Fruit fly (Drosophila melanogaster) whole organism, embryonic: ENCODE measurements around the gene CG7579.

Source experiments
- ATbp ChIP-seq: fragments of 200-800 bp; sonication (Bioruptor generic); optimal IDR thresholded peaks from 2 replicates; lab custom pipeline; 2017; ENCODE audit warnings: missing biosample characterization, mild to moderate bottlenecking, missing genetic modification characterization, missing genetic modification reagents
- BtbVII ChIP-seq: fragments of 200-800 bp; sonication (Bioruptor generic); optimal IDR thresholded peaks from 3 replicates; lab custom pipeline; 2017; ENCODE audit warnings: missing biosample characterization, mild to moderate bottlenecking, missing genetic modification characterization
- CG10267 ChIP-seq: fragments of 200-800 bp; sonication (Bioruptor generic); optimal IDR thresholded peaks from 2 replicates; lab custom pipeline; 2018; ENCODE audit warnings: missing biosample characterization, mild to moderate bottlenecking, missing genetic modification characterization, moderate library complexity
- CG11456 ChIP-seq: fragments of 200-800 bp; sonication (Bioruptor generic); IDR thresholded peaks from 3 replicates; pipeline ENCODE4 v1.3.6; 2022; ENCODE audit warnings: missing biosample characterization, missing genetic modification characterization
- CG12769 ChIP-seq: fragments of 200-800 bp; sonication (Bioruptor generic); optimal IDR thresholded peaks from 2 replicates; lab custom pipeline; 2019; ENCODE audit warnings: missing biosample characterization, mild to moderate bottlenecking, missing genetic modification characterization, moderate library complexity
- CG13894 ChIP-seq: fragments of 200-800 bp; sonication (Bioruptor generic); optimal IDR thresholded peaks from 3 replicates; lab custom pipeline; 2018; ENCODE audit warnings: missing biosample characterization, mild to moderate bottlenecking, missing genetic modification characterization, moderate library complexity
- CG17359 ChIP-seq: fragments of 200-800 bp; sonication (Bioruptor generic); optimal IDR thresholded peaks from 3 replicates; lab custom pipeline; 2018; ENCODE audit warnings: missing biosample characterization, mild to moderate bottlenecking, missing genetic modification characterization, moderate library complexity
- CG17385 ChIP-seq: fragments of 200-800 bp; sonication (Bioruptor generic); optimal IDR thresholded peaks from 3 replicates; lab custom pipeline; 2018; ENCODE audit warnings: missing biosample characterization, mild to moderate bottlenecking, missing genetic modification characterization
- CG32767 ChIP-seq: fragments of 200-800 bp; sonication (Bioruptor generic); IDR thresholded peaks from 2 replicates; pipeline ENCODE4 v1.3.6; 2022; ENCODE audit warnings: missing biosample characterization, missing genetic modification characterization
- CG3847 ChIP-seq: fragments of 200-800 bp; sonication (Bioruptor generic); IDR thresholded peaks from 2 replicates; pipeline ENCODE4 v1.3.6; 2022; ENCODE audit warnings: missing biosample characterization, missing genetic modification characterization
- CG4707 ChIP-seq: fragments of 200-800 bp; sonication (Bioruptor generic); optimal IDR thresholded peaks from 2 replicates; lab custom pipeline; 2018; ENCODE audit warnings: missing biosample characterization, mild to moderate bottlenecking, missing genetic modification characterization, moderate library complexity
- CG6254 ChIP-seq: fragments of 200-800 bp; sonication (Bioruptor generic); optimal IDR thresholded peaks from 3 replicates; lab custom pipeline; 2017; ENCODE audit warnings: mild to moderate bottlenecking, missing biosample characterization, missing genetic modification reagents, missing genetic modification characterization
- CG6683 ChIP-seq: fragments of 200-800 bp; sonication (Bioruptor generic); optimal IDR thresholded peaks from 2 replicates; lab custom pipeline; 2017; ENCODE audit warnings: missing biosample characterization, mild to moderate bottlenecking, missing genetic modification characterization, missing genetic modification reagents
- CG7372 ChIP-seq: fragments of 200-800 bp; sonication (Bioruptor generic); IDR thresholded peaks from 2 replicates; pipeline ENCODE4 v1.3.6; 2022; ENCODE audit warnings: missing biosample characterization, missing genetic modification characterization
- CG9437 ChIP-seq: fragments of 200-800 bp; sonication (Bioruptor generic); optimal IDR thresholded peaks from 2 replicates; lab custom pipeline; 2018; ENCODE audit warnings: missing biosample characterization, mild to moderate bottlenecking, missing genetic modification characterization
- D19B ChIP-seq: fragments of 200-800 bp; sonication (Bioruptor generic); optimal IDR thresholded peaks from 2 replicates; lab custom pipeline; 2017; ENCODE audit warnings: missing biosample characterization, mild to moderate bottlenecking, missing genetic modification characterization
- Dbx ChIP-seq: fragments of 200-800 bp; sonication (Bioruptor generic); IDR thresholded peaks from 3 replicates; pipeline ENCODE4 v1.3.6; 2022; ENCODE audit warnings: missing biosample characterization, missing genetic modification characterization
- HHEX ChIP-seq: fragments of 200-800 bp; sonication (Bioruptor generic); optimal IDR thresholded peaks from 3 replicates; lab custom pipeline; 2017; ENCODE audit warnings: missing biosample characterization, mild to moderate bottlenecking, missing genetic modification characterization, missing genetic modification reagents
- Hand ChIP-seq: fragments of 200-800 bp; sonication (Bioruptor generic); optimal IDR thresholded peaks from 2 replicates; lab custom pipeline; 2017; ENCODE audit warnings: mild to moderate bottlenecking, missing biosample characterization, missing genetic modification reagents, missing genetic modification characterization
- HmgZ ChIP-seq: fragments of 200-800 bp; sonication (Bioruptor generic); optimal IDR thresholded peaks from 2 replicates; lab custom pipeline; 2018; ENCODE audit warnings: missing biosample characterization, mild to moderate bottlenecking, missing genetic modification characterization
- Hsf ChIP-seq: fragments of 200-800 bp; sonication (Bioruptor generic); optimal IDR thresholded peaks from 3 replicates; lab custom pipeline; 2016; ENCODE audit warnings: missing biosample characterization, missing genetic modification characterization
- Lhr ChIP-seq: fragments of 200-800 bp; sonication (Bioruptor generic); optimal IDR thresholded peaks from 3 replicates; lab custom pipeline; 2017; ENCODE audit warnings: mild to moderate bottlenecking, missing biosample characterization, missing genetic modification reagents, missing genetic modification characterization
- Opbp ChIP-seq: fragments of 200-800 bp; sonication (Bioruptor generic); IDR thresholded peaks from 3 replicates; pipeline ENCODE4 v1.3.6; 2022; ENCODE audit warnings: missing biosample characterization, missing genetic modification characterization; ENCODE audit not compliant: partially characterized antibody
- Ptx1 ChIP-seq: fragments of 200-800 bp; sonication (Bioruptor generic); IDR thresholded peaks from 2 replicates; pipeline ENCODE4 v1.3.6; 2022; ENCODE audit warnings: missing biosample characterization, missing genetic modification characterization
- Sox102F ChIP-seq: fragments of 200-800 bp; sonication (Bioruptor generic); optimal IDR thresholded peaks from 2 replicates; lab custom pipeline; 2018; ENCODE audit warnings: missing biosample characterization, mild to moderate bottlenecking, missing genetic modification characterization, moderate library complexity
- Usf ChIP-seq: fragments of 200-800 bp; sonication (Bioruptor generic); optimal IDR thresholded peaks from 2 replicates; lab custom pipeline; 2017; ENCODE audit warnings: missing genotype, missing biosample characterization, missing genetic modification characterization
- Xbp1 ChIP-seq: fragments of 200-800 bp; sonication (Bioruptor generic); optimal IDR thresholded peaks from 3 replicates; lab custom pipeline; 2016; ENCODE audit warnings: missing biosample characterization, mild to moderate bottlenecking, missing genetic modification characterization
- az2 ChIP-seq: fragments of 200-800 bp; sonication (Bioruptor generic); optimal IDR thresholded peaks from 3 replicates; lab custom pipeline; 2016; ENCODE audit warnings: missing biosample characterization, missing genetic modification characterization
- crol ChIP-seq: fragments of 200-800 bp; sonication (Bioruptor generic); IDR thresholded peaks from 2 replicates; pipeline ENCODE4 v1.3.6; 2022; ENCODE audit warnings: missing biosample characterization, missing genetic modification characterization
- dm ChIP-seq: fragments of 200-800 bp; sonication (Bioruptor generic); optimal IDR thresholded peaks from 3 replicates; lab custom pipeline; 2016; ENCODE audit warnings: missing biosample characterization, missing genetic modification characterization
- dmrt11E ChIP-seq: fragments of 200-800 bp; sonication (Bioruptor generic); optimal IDR thresholded peaks from 3 replicates; lab custom pipeline; 2018; ENCODE audit warnings: missing biosample characterization, mild to moderate bottlenecking, missing genetic modification characterization, moderate library complexity
- exex ChIP-seq: fragments of 200-800 bp; sonication (Bioruptor generic); optimal IDR thresholded peaks from 4 replicates; lab custom pipeline; 2018; ENCODE audit warnings: missing biosample characterization, mild to moderate bottlenecking, missing genetic modification characterization, moderate library complexity
- gcm ChIP-seq: fragments of 200-800 bp; sonication (Bioruptor generic); optimal IDR thresholded peaks from 2 replicates; lab custom pipeline; 2019; ENCODE audit warnings: missing biosample characterization, mild to moderate bottlenecking, missing genetic modification characterization, moderate library complexity
- gem ChIP-seq: fragments of 200-800 bp; sonication (Bioruptor generic); optimal IDR thresholded peaks from 2 replicates; lab custom pipeline; 2019; ENCODE audit warnings: missing biosample characterization, mild to moderate bottlenecking, missing genetic modification characterization, moderate library complexity
- gsb ChIP-seq: fragments of 200-800 bp; sonication (Bioruptor generic); IDR thresholded peaks from 2 replicates; pipeline ENCODE4 v1.3.6; 2022; ENCODE audit warnings: missing biosample characterization, missing genetic modification characterization
- lab ChIP-seq: fragments of 200-800 bp; sonication (Bioruptor generic); optimal IDR thresholded peaks from 3 replicates; lab custom pipeline; 2017; ENCODE audit warnings: missing biosample characterization, missing genetic modification characterization, mild to moderate bottlenecking, moderate library complexity, missing genetic modification reagents
- mam ChIP-seq: fragments of 200-800 bp; sonication (Bioruptor generic); optimal IDR thresholded peaks from 3 replicates; lab custom pipeline; 2016; ENCODE audit warnings: missing biosample characterization, missing genetic modification characterization
- mld ChIP-seq: fragments of 200-800 bp; sonication (Bioruptor generic); IDR thresholded peaks from 3 replicates; pipeline ENCODE4 v1.3.6; 2022; ENCODE audit warnings: missing biosample characterization, missing genetic modification characterization; ENCODE audit not compliant: partially characterized antibody
- nmo ChIP-seq: fragments of 200-800 bp; sonication (Bioruptor generic); optimal IDR thresholded peaks from 2 replicates; lab custom pipeline; 2018; ENCODE audit warnings: missing biosample characterization, mild to moderate bottlenecking, missing genetic modification characterization, moderate library complexity
- odd ChIP-seq: fragments of 200-800 bp; sonication (Bioruptor generic); optimal IDR thresholded peaks from 2 replicates; lab custom pipeline; 2017; ENCODE audit warnings: missing biosample characterization, mild to moderate bottlenecking, missing genetic modification characterization
- onecut ChIP-seq: fragments of 200-800 bp; sonication (Bioruptor generic); IDR thresholded peaks from 2 replicates; pipeline ENCODE4 v1.3.6; 2022; ENCODE audit warnings: missing biosample characterization, missing genetic modification characterization
- phol ChIP-seq: fragments of 200-800 bp; sonication (Bioruptor generic); optimal IDR thresholded peaks from 3 replicates; lab custom pipeline; 2018; ENCODE audit warnings: missing biosample characterization, mild to moderate bottlenecking, missing genetic modification characterization, moderate library complexity
- pzg ChIP-seq: fragments of 200-800 bp; sonication (Bioruptor generic); optimal IDR thresholded peaks from 3 replicates; lab custom pipeline; 2018; ENCODE audit warnings: missing biosample characterization, mild to moderate bottlenecking, missing genetic modification characterization, moderate library complexity
- row ChIP-seq: fragments of 200-800 bp; sonication (Bioruptor generic); IDR thresholded peaks from 3 replicates; pipeline ENCODE4 v1.3.6; 2022; ENCODE audit warnings: missing biosample characterization, missing genetic modification characterization
- stc ChIP-seq: fragments of 200-800 bp; sonication (Bioruptor generic); IDR thresholded peaks from 2 replicates; pipeline ENCODE4 v1.3.6; 2022; ENCODE audit warnings: missing biosample characterization, missing genetic modification characterization
- tgo ChIP-seq: fragments of 200-800 bp; sonication (Bioruptor generic); IDR thresholded peaks from 3 replicates; pipeline ENCODE4 v1.3.6; 2022; ENCODE audit warnings: missing biosample characterization, missing genetic modification characterization
- tio ChIP-seq: fragments of 200-800 bp; sonication (Bioruptor generic); optimal IDR thresholded peaks from 2 replicates; lab custom pipeline; 2017; ENCODE audit warnings: missing biosample characterization, missing genetic modification characterization, inconsistent platforms
- wdn ChIP-seq: fragments of 200-800 bp; sonication (Bioruptor generic); IDR thresholded peaks from 2 replicates; pipeline ENCODE4 v1.3.6; 2022; ENCODE audit warnings: missing biosample characterization, missing genetic modification characterization
- z ChIP-seq: fragments of 200-800 bp; sonication (Bioruptor generic); IDR thresholded peaks from 3 replicates; pipeline ENCODE4 v1.3.6; 2022; ENCODE audit warnings: missing biosample characterization, missing genetic modification characterization
- zfh2 ChIP-seq: fragments of 200-800 bp; sonication (Bioruptor generic); optimal IDR thresholded peaks from 2 replicates; lab custom pipeline; 2016; ENCODE audit warnings: missing biosample characterization, missing genetic modification characterization

Gene CG7579

DNA sequence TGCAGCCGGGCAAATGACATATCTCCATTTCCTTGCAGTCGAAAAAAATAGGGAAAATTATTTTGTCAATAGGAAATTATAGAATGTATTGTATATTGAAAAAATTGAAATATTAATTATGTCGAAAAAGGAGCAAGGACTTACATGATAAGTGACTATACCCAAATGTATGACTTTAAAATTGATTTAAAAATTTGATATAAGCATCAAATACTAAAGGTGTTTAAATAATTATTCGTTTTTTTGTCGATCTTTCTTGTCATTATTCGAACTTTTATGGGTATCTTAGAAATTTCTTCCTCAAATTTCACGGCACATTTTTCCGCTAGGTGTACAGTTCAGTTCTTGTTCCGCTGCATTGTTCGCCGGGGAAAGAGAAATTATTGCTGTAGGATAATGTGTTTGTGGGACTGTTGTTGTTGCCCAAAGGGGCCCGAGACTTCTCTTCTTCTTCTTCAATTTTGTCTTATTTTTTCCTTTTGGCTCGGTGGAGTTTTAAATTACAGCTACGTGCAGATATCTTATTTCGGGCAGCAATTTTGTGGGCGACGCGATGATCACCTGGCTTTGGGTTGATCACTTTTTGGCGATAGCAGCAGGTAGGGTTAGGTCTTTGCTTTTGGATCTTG lies 17.2 kb upstream of the CG7579 start (continued):
- TF ChIP-seq BtbVII, result no peak
- no peak for TF ChIP-seq stc (GFP tag; lab: Robert Waterston, UW)
- TF ChIP-seq exex (tag; lab: Kevin White, UChicago), result no peak
- TF ChIP-seq CG32767 (GFP tag; lab: Robert Waterston, UW), result peak; percentile 23; the same call in 1 of the 2 replicates
- TF ChIP-seq wdn (GFP tag; lab: Robert Waterston, UW), result no peak
- TF ChIP-seq ATbp (GFP tag; lab: Kevin White, UChicago), result no peak
- TF ChIP-seq Ptx1 (GFP tag; lab: Robert Waterston, UW), result no peak
- TF ChIP-seq CG17385, result peak; percentile 70
- TF ChIP-seq mam (GFP tag; lab: Kevin White, UChicago), result no peak
- peak; percentile 62 for TF ChIP-seq phol (tag; lab: Kevin White, UChicago)
- TF ChIP-seq Opbp (GFP tag; lab: Robert Waterston, UW), result no peak
- TF ChIP-seq Lhr (GFP tag; lab: Kevin White, UChicago), result peak; percentile 13
- no peak for TF ChIP-seq z (GFP tag; lab: Robert Waterston, UW)
- peak; percentile 56 for TF ChIP-seq gcm (GFP tag; lab: Kevin White, UChicago)
- peak; percentile 32 for TF ChIP-seq Hsf (GFP tag; lab: Kevin White, UChicago)
- no peak for TF ChIP-seq CG6683 (GFP tag; lab: Kevin White, UChicago)
- no peak for TF ChIP-seq CG6254 (GFP tag; lab: Kevin White, UChicago)
- peak; percentile 82 for TF ChIP-seq nmo (GFP tag; lab: Kevin White, UChicago)
- no peak for TF ChIP-seq HHEX (GFP tag; lab: Kevin White, UChicago)
- TF ChIP-seq CG11456 (GFP tag; lab: Robert Waterston, UW), result no peak
- no peak for TF ChIP-seq CG7372 (GFP tag; lab: Robert Waterston, UW)
- peak; percentile 51 for TF ChIP-seq az2
- no peak for TF ChIP-seq pzg
- no peak for TF ChIP-seq CG3847
- TF ChIP-seq dm, result no peak
- no peak for TF ChIP-seq gsb (GFP tag; lab: Robert Waterston, UW)
- TF ChIP-seq crol (GFP tag; lab: Robert Waterston, UW), result no peak
- TF ChIP-seq D19B, result no peak
- TF ChIP-seq dmrt11E (tag; lab: Kevin White, UChicago), result peak; percentile 96
- no peak for TF ChIP-seq CG13894 (tag; lab: Kevin White, UChicago)
- TF ChIP-seq Usf (GFP tag; lab: Kevin White, UChicago), result peak; percentile 14
- TF ChIP-seq Hand (GFP tag; lab: Kevin White, UChicago), result no peak
- peak; percentile 62 for TF ChIP-seq row (GFP tag; lab: Robert Waterston, UW)
- TF ChIP-seq lab (GFP tag; lab: Kevin White, UChicago), result no peak
- TF ChIP-seq mld (GFP tag; lab: Robert Waterston, UW), result no peak
- TF ChIP-seq Xbp1 (GFP tag; lab: Kevin White, UChicago), result no peak
- no peak for TF ChIP-seq CG17359 (tag; lab: Kevin White, UChicago)
- TF ChIP-seq Sox102F (GFP tag; lab: Kevin White, UChicago), result no peak
- TF ChIP-seq odd (GFP tag; lab: Kevin White, UChicago), result no peak
- TF ChIP-seq CG9437 (GFP tag; lab: Kevin White, UChicago), result peak; percentile 27
- no peak for TF ChIP-seq tgo
- no peak for TF ChIP-seq CG4707
- peak; percentile 83 for TF ChIP-seq gem (tag; lab: Kevin White, UChicago)
- TF ChIP-seq Dbx (GFP tag; lab: Robert Waterston, UW), result no peak
- TF ChIP-seq CG12769 (tag; lab: Kevin White, UChicago), result no peak
- peak; percentile 60 for TF ChIP-seq CG10267 (tag; lab: Kevin White, UChicago)
- TF ChIP-seq tio (GFP tag; lab: Kevin White, UChicago), result peak; percentile 48
- TF ChIP-seq onecut (GFP tag; lab: Robert Waterston, UW), result no peak
- TF ChIP-seq HmgZ (tag; lab: Kevin White, UChicago), result no peak
- no peak for TF ChIP-seq zfh2
